ENCODE assay signal across 5 worm cellular contexts in genomic region chrV:265062-265963, ce11.
TF ChIP-seq lines count a peak whose summit lies in the region.

No protein-coding gene starts in this region.

TF ChIP-seq in whole organism, L1 larva, 84 proteins besides CTCF, POLR2A, EP300 and RAD21:
- peak; percentile 3 for TF ChIP-seq unc-30 (tag; optimal IDR thresholded peaks at IDR 0.05; lab: Kevin White, UChicago)
- peak; percentile 62 for TF ChIP-seq Y116A8C.19 (tag; optimal IDR thresholded peaks at IDR 0.05; lab: Kevin White, UChicago; ENCODE audit: borderline replicate concordance)
- TF ChIP-seq sox-4 (tag; optimal IDR thresholded peaks at IDR 0.05; lab: Kevin White, UChicago), result peak; percentile 93
- peak; percentile 36 for TF ChIP-seq aly-2 (tag; optimal IDR thresholded peaks at IDR 0.05; lab: Kevin White, UChicago)
- TF ChIP-seq fkh-4 (tag; optimal IDR thresholded peaks at IDR 0.05; lab: Kevin White, UChicago; ENCODE audit: borderline replicate concordance), result peak; percentile 66
- peak; percentile 44 for TF ChIP-seq sptf-1 (tag; optimal IDR thresholded peaks at IDR 0.05; lab: Kevin White, UChicago)
- TF ChIP-seq ceh-90 (tag; optimal IDR thresholded peaks at IDR 0.05; lab: Kevin White, UChicago), result peak; percentile 69
- peak; percentile 40 for TF ChIP-seq mef-2 (tag; optimal IDR thresholded peaks at IDR 0.05; lab: Kevin White, UChicago)
- TF ChIP-seq ztf-11 (tag; optimal IDR thresholded peaks at IDR 0.05; lab: Kevin White, UChicago), result peak; percentile 32 to 81
- peak; percentile 87 for TF ChIP-seq irx-1 (tag; optimal IDR thresholded peaks at IDR 0.05; lab: Kevin White, UChicago)
- peak; percentile 40 for TF ChIP-seq nhr-28 (tag; optimal IDR thresholded peaks at IDR 0.05; lab: Kevin White, UChicago)
- TF ChIP-seq hlh-4 (tag; optimal IDR thresholded peaks at IDR 0.05; lab: Kevin White, UChicago), result peak; percentile 64

TF ChIP-seq in whole organism, L3 larva, 47 proteins besides CTCF, POLR2A, EP300 and RAD21:
- TF ChIP-seq fkh-10 (GFP tag; optimal IDR thresholded peaks at IDR 0.05; lab: Kevin White, UChicago) (peak; percentile 86), fos-1 (tag; optimal IDR thresholded peaks at IDR 0.05; lab: Kevin White, UChicago) (peak; percentile 8), nhr-76 (tag; optimal IDR thresholded peaks at IDR 0.05; lab: Kevin White, UChicago) (peak; percentile 32), daf-12 (tag; optimal IDR thresholded peaks at IDR 0.05; lab: Kevin White, UChicago) (peak; percentile 20), nhr-67 (tag; optimal IDR thresholded peaks at IDR 0.05; lab: Kevin White, UChicago) (peak; percentile 8)

TF ChIP-seq in whole organism, early embryonic, 17 proteins besides CTCF, POLR2A, EP300 and RAD21:
- TF ChIP-seq hnd-1 (tag; optimal IDR thresholded peaks at IDR 0.05; lab: Kevin White, UChicago), result peak; percentile 24
- TF ChIP-seq tra-4 (tag; optimal IDR thresholded peaks at IDR 0.05; lab: Kevin White, UChicago), result peak; percentile 28
TF ChIP-seq in whole organism, early embryonic: peak in this region for 2; not testable (repeated sequence) for 15.

TF ChIP-seq in whole organism, midembryonic, 9 proteins besides CTCF, POLR2A, EP300 and RAD21:
- TF ChIP-seq cog-1 (tag; optimal IDR thresholded peaks at IDR 0.05; lab: Kevin White, UChicago), result peak; percentile 54

TF ChIP-seq in whole organism, young adult, 124 proteins besides CTCF, POLR2A, EP300 and RAD21:
- TF ChIP-seq mel-28 (tag; optimal IDR thresholded peaks at IDR 0.05; lab: Kevin White, UChicago; ENCODE audit: borderline replicate concordance) (peak; percentile 31), F23B12.7 (tag; optimal IDR thresholded peaks at IDR 0.05; lab: Kevin White, UChicago; ENCODE audit: insufficient read depth) (peak; percentile 23), rec-8 (tag; optimal IDR thresholded peaks at IDR 0.05; lab: Kevin White, UChicago) (peak in 1 of 2 experiments; percentile 74), lin-35 (GFP tag; optimal IDR thresholded peaks at IDR 0.05; lab: Kevin White, UChicago) (peak in 1 of 3 experiments; percentile 4), mxl-1 (tag; optimal IDR thresholded peaks at IDR 0.05; lab: Kevin White, UChicago) (peak; percentile 77), hlh-12 (tag; optimal IDR thresholded peaks at IDR 0.05; lab: Kevin White, UChicago) (peak; percentile 93)
